Worm (Caenorhabditis elegans) whole organism, L4 larva: Measurements from ENCODE around the gene hrg-3.
A peak's percentile ranks its signal among the peaks of the same experiment; 100 is the strongest.

Experiments
- D1046.2 ChIP-seq: fragments of 200-800 bp; sonication (Bioruptor generic); IDR thresholded peaks from 2 replicates; pipeline ENCODE4 v1.3.6; 2022; ENCODE audit warnings: missing genetic modification characterization, missing compliant biosample characterization
- F26F4.8 ChIP-seq: fragments of 200-800 bp; sonication (Bioruptor generic); conservative IDR thresholded peaks from 2 replicates; pipeline ENCODE4 v1.3.6; 2022; ENCODE audit warnings: missing genetic modification characterization, missing compliant biosample characterization
- F37D6.2 ChIP-seq: sonication (generic microtip); optimal IDR thresholded peaks from 2 replicates; lab custom pipeline; 2016; ENCODE audit warnings: mild to moderate bottlenecking, missing genetic modification characterization, missing compliant biosample characterization
- F49E8.2 ChIP-seq: sonication (generic microtip); optimal IDR thresholded peaks from 2 replicates; lab custom pipeline; 2016; ENCODE audit warnings: missing compliant biosample characterization, mild to moderate bottlenecking, missing genetic modification characterization, borderline replicate concordance
- T20F7.1 ChIP-seq: fragments of 200-800 bp; sonication (Bioruptor generic); optimal IDR thresholded peaks from 2 replicates; lab custom pipeline; 2018; ENCODE audit warnings: mild to moderate bottlenecking, missing genetic modification characterization, missing compliant biosample characterization
- T26A8.4 ChIP-seq: fragments of 200-800 bp; sonication (Bioruptor generic); IDR thresholded peaks from 2 replicates; pipeline ENCODE4 v1.3.6; 2022; ENCODE audit warnings: missing genetic modification characterization, missing compliant biosample characterization
- Y48G9A.11 ChIP-seq: fragments of 200-800 bp; sonication (Bioruptor generic); IDR thresholded peaks from 2 replicates; pipeline ENCODE4 v1.3.6; 2022; ENCODE audit warnings: missing genetic modification reagents, missing genetic modification characterization, missing compliant biosample characterization
- Y5F2A.4 ChIP-seq: fragments of 200-800 bp; sonication (Bioruptor generic); optimal IDR thresholded peaks from 2 replicates; lab custom pipeline; 2018; ENCODE audit warnings: mild to moderate bottlenecking, missing genetic modification characterization, missing compliant biosample characterization
- Y75B8A.6 ChIP-seq: fragments of 200-800 bp; sonication (Bioruptor generic); IDR thresholded peaks from 2 replicates; pipeline ENCODE4 v1.3.6; 2022; ENCODE audit warnings: missing genetic modification reagents, missing genetic modification characterization, missing compliant biosample characterization
- attf-4 ChIP-seq: sonication (generic microtip); optimal IDR thresholded peaks from 3 replicates; lab custom pipeline; 2017; ENCODE audit warnings: missing biosample characterization, missing genetic modification characterization
- ceh-32 ChIP-seq: sonication (generic microtip); optimal IDR thresholded peaks from 2 replicates; lab custom pipeline; 2016; ENCODE audit warnings: mild to moderate bottlenecking, missing genetic modification characterization, missing compliant biosample characterization; ENCODE audit not compliant: poor library complexity
- ceh-82 ChIP-seq: sonication (generic microtip); optimal IDR thresholded peaks from 2 replicates; lab custom pipeline; 2017; ENCODE audit warnings: missing biosample characterization, missing genetic modification characterization
- daf-19 ChIP-seq: fragments of 200-800 bp; sonication (Bioruptor generic); conservative IDR thresholded peaks from 2 replicates; pipeline ENCODE4 v1.3.6; 2022; ENCODE audit warnings: missing genetic modification characterization, missing compliant biosample characterization
- dmd-8 ChIP-seq: fragments of 200-800 bp; sonication (Bioruptor generic); IDR thresholded peaks from 2 replicates; pipeline ENCODE4 v1.3.6; 2022; ENCODE audit warnings: missing genetic modification characterization, missing compliant biosample characterization
- dve-1 ChIP-seq: sonication (generic microtip); optimal IDR thresholded peaks from 2 replicates; lab custom pipeline; 2017; ENCODE audit warnings: antibody characterized with exemption, mild to moderate bottlenecking, missing genetic modification characterization, missing compliant biosample characterization; ENCODE audit not compliant: insufficient read depth
- fkh-10 ChIP-seq: fragments of 150-350 bp; optimal IDR thresholded peaks from 2 replicates; lab custom pipeline; 2014; ENCODE audit warnings: missing biosample characterization, missing genetic modification reagents, missing genetic modification characterization
- hif-1 ChIP-seq, 2 experiments: sonication (generic microtip); optimal IDR thresholded peaks; 2 replicates each; lab custom pipeline; 2016 to 2017; ENCODE audit warnings: missing compliant biosample characterization in 2 of 2, missing genetic modification characterization in 2 of 2, missing genetic modification reagents in 2 of 2, missing genotype in 2 of 2, mild to moderate bottlenecking in 1 of 2
- lin-1 ChIP-seq: fragments of 200-800 bp; sonication (Bioruptor generic); IDR thresholded peaks from 2 replicates; pipeline ENCODE4 v1.3.6; 2022; ENCODE audit warnings: missing genetic modification reagents, missing genetic modification characterization, missing compliant biosample characterization
- lin-13 ChIP-seq: fragments of 150-350 bp; optimal IDR thresholded peaks from 2 replicates; lab custom pipeline; 2014; ENCODE audit warnings: missing biosample characterization, missing genetic modification reagents, missing genetic modification characterization
- lin-15B ChIP-seq: fragments of 150-350 bp; sonication (generic microtip); optimal IDR thresholded peaks from 3 replicates; lab custom pipeline; 2014; ENCODE audit warnings: missing biosample characterization, missing genetic modification characterization
- lin-39 ChIP-seq: fragments of 150-350 bp; optimal IDR thresholded peaks from 2 replicates; lab custom pipeline; 2014; ENCODE audit warnings: missing biosample characterization, missing genetic modification reagents, missing genetic modification characterization
- madf-5 ChIP-seq, 2 experiments: fragments of 200-800 bp; sonication (Bioruptor generic); IDR thresholded peaks; 2 replicates each; pipeline ENCODE4 v1.3.6; 2022; ENCODE audit warnings: missing compliant biosample characterization in 2 of 2, missing genetic modification characterization in 2 of 2
- mdl-1 ChIP-seq, 2 experiments: fragments of 150-350 bp in 1 of 2; sonication (generic microtip) in 1 of 2; optimal IDR thresholded peaks; 2 replicates each; lab custom pipeline; 2014 to 2017; ENCODE audit warnings: missing biosample characterization in 2 of 2, missing genetic modification characterization in 2 of 2
- mdt-29 ChIP-seq: fragments of 200-800 bp; sonication (Bioruptor generic); IDR thresholded peaks from 2 replicates; pipeline ENCODE4 v1.3.6; 2022; ENCODE audit warnings: missing genetic modification reagents, missing genetic modification characterization, missing compliant biosample characterization
- mep-1 ChIP-seq: fragments of 150-350 bp; sonication (generic microtip); optimal IDR thresholded peaks from 3 replicates; lab custom pipeline; 2014; ENCODE audit warnings: missing biosample characterization, missing genetic modification characterization
- mes-2 ChIP-seq: sonication (generic microtip); optimal IDR thresholded peaks from 2 replicates; lab custom pipeline; 2016; ENCODE audit warnings: missing genotype, mild to moderate bottlenecking, missing genetic modification characterization, missing compliant biosample characterization; ENCODE audit not compliant: poor library complexity, severe bottlenecking
- mxl-2 ChIP-seq: fragments of 200-800 bp; sonication (Bioruptor generic); conservative IDR thresholded peaks from 2 replicates; pipeline ENCODE4 v1.3.6; 2022; ENCODE audit warnings: missing genetic modification reagents, missing genetic modification characterization, missing compliant biosample characterization
- mxl-3 ChIP-seq: fragments of 200-800 bp; sonication (Bioruptor generic); optimal IDR thresholded peaks from 2 replicates; lab custom pipeline; 2018; ENCODE audit warnings: mild to moderate bottlenecking, missing genetic modification characterization, missing compliant biosample characterization
- nhr-10 ChIP-seq: fragments of 150-350 bp; optimal IDR thresholded peaks from 2 replicates; lab custom pipeline; 2014; ENCODE audit warnings: missing biosample characterization, missing genetic modification characterization
- nhr-102 ChIP-seq: sonication (generic microtip); optimal IDR thresholded peaks from 2 replicates; lab custom pipeline; 2016; ENCODE audit warnings: mild to moderate bottlenecking, missing genetic modification characterization, moderate library complexity, missing compliant biosample characterization
- nhr-237 ChIP-seq: sonication (generic microtip); optimal IDR thresholded peaks from 2 replicates; lab custom pipeline; 2017; ENCODE audit warnings: missing biosample characterization, missing genetic modification characterization
- nhr-28 ChIP-seq: fragments of 150-350 bp; optimal IDR thresholded peaks from 2 replicates; lab custom pipeline; 2014; ENCODE audit warnings: missing biosample characterization, missing genetic modification characterization
- nhr-41 ChIP-seq: fragments of 200-800 bp; sonication (Bioruptor generic); IDR thresholded peaks from 2 replicates; pipeline ENCODE4 v1.3.6; 2022; ENCODE audit warnings: missing genetic modification reagents, missing genetic modification characterization, missing compliant biosample characterization
- nhr-42 ChIP-seq: fragments of 200-800 bp; sonication (Bioruptor generic); IDR thresholded peaks from 2 replicates; pipeline ENCODE4 v1.3.6; 2022; ENCODE audit warnings: missing genetic modification characterization, missing compliant biosample characterization
- nhr-76 ChIP-seq: fragments of 150-350 bp; optimal IDR thresholded peaks from 2 replicates; lab custom pipeline; 2014; ENCODE audit warnings: missing biosample characterization, missing genetic modification characterization
- set-16 ChIP-seq: fragments of 200-800 bp; sonication (Bioruptor generic); IDR thresholded peaks from 2 replicates; pipeline ENCODE4 v1.3.6; 2022; ENCODE audit warnings: missing genetic modification reagents, missing genetic modification characterization, missing compliant biosample characterization
- skn-1 ChIP-seq: fragments of 150-350 bp; optimal IDR thresholded peaks from 2 replicates; lab custom pipeline; 2014; ENCODE audit warnings: missing biosample characterization, missing genetic modification characterization
- snpc-1.2 ChIP-seq: fragments of 200-800 bp; sonication (Bioruptor generic); IDR thresholded peaks from 2 replicates; pipeline ENCODE4 v1.3.6; 2022; ENCODE audit warnings: missing genetic modification reagents, missing genetic modification characterization, missing compliant biosample characterization
- spr-3 ChIP-seq: fragments of 200-800 bp; sonication (Bioruptor generic); optimal IDR thresholded peaks from 2 replicates; lab custom pipeline; 2018; ENCODE audit warnings: mild to moderate bottlenecking, missing genetic modification characterization, missing compliant biosample characterization
- tag-97 ChIP-seq: fragments of 200-800 bp; sonication (Bioruptor generic); IDR thresholded peaks from 2 replicates; pipeline ENCODE4 v1.3.6; 2022; ENCODE audit warnings: missing genetic modification characterization, missing compliant biosample characterization
- unc-62 ChIP-seq, 3 experiments: fragments of 150-350 bp in 1 of 3; sonication (generic microtip); optimal IDR thresholded peaks in 2 of 3; peaks in 1 of 3; 1 replicate in 1 of 3; 2 replicates in 2 of 3; lab custom pipeline; 2014 to 2017; ENCODE audit warnings: missing biosample characterization in 3 of 3, missing genetic modification characterization in 3 of 3, missing genetic modification reagents in 3 of 3, missing genotype in 1 of 3
- zfp-2 ChIP-seq: sonication (generic microtip); optimal IDR thresholded peaks from 2 replicates; lab custom pipeline; 2016; ENCODE audit warnings: mild to moderate bottlenecking, missing genetic modification characterization, missing compliant biosample characterization
- ztf-7 ChIP-seq: fragments of 150-350 bp; optimal IDR thresholded peaks from 2 replicates; lab custom pipeline; 2014; ENCODE audit warnings: missing biosample characterization, missing genetic modification characterization

Gene hrg-3

DNA sequence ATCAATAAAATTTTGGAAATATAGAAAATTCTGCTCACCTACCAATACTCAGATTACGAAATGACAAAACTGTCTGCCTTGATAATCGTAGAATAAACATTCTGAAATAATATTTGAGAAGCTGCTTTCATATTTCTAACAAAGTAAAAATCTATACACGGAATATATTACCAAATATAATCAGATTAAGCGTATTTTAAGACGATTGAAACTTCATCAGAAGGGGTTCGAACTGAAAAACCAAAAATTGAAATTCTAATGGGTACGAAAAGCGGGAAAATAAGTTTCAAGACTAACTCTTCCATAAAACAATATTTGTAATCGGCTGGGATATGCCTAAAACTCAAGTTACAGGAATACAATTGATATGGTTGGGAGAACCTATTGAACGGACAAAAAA lies 23.1 kb downstream of the hrg-3 start, which contains the start of gene F46B6.4:
TSS of gene F46B6.4 (minus strand) at position 101 of the 400 bp plus-strand sequence.
- TF ChIP-seq ztf-7 (no peak), nhr-102 (no peak), daf-19 (GFP tag; lab: Robert Waterston, UW) (no peak), mxl-3 (no peak), zfp-2 (tag; lab: Kevin White, UChicago) (no peak), lin-1 (GFP tag; lab: Robert Waterston, UW) (no peak), tag-97 (GFP tag; lab: Robert Waterston, UW) (no peak), fkh-10 (GFP tag; lab: Kevin White, UChicago) (no peak), unc-62 (GFP tag; optimal IDR thresholded peaks at IDR 0.05 in 1 of 2; lab: Kevin White, UChicago) (no peak), unc-62 (tag; optimal IDR thresholded peaks at IDR 0.05; lab: Kevin White, UChicago) (no peak), mep-1 (tag; lab: Kevin White, UChicago) (no peak)

DNA sequence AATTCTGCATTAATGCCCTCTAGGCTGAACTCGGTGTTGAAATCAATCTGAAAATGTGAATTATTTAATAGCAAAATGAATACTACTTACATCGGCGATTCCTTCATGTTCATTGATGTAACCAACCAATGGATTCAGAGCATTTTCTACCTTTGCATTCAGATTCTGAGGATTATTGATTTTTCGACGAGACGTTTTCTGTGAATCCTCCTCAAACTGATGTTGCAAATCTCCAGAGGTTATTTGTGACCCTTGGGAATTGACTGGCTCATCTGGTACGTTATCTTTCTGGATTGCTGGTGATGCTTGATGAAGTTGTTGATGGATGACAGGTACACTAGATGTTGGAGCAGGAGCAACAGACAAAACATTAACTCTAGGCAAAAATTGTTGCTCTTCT lies 25.8 kb downstream of the hrg-3 start:
- no peak for TF ChIP-seq Y75B8A.6
- TF ChIP-seq unc-62 (GFP tag; optimal IDR thresholded peaks at IDR 0.05 in 1 of 2; lab: Kevin White, UChicago), result peak in 1 of 2 experiments; percentile 91
- no peak for TF ChIP-seq unc-62 (tag; optimal IDR thresholded peaks at IDR 0.05; lab: Kevin White, UChicago)

DNA sequence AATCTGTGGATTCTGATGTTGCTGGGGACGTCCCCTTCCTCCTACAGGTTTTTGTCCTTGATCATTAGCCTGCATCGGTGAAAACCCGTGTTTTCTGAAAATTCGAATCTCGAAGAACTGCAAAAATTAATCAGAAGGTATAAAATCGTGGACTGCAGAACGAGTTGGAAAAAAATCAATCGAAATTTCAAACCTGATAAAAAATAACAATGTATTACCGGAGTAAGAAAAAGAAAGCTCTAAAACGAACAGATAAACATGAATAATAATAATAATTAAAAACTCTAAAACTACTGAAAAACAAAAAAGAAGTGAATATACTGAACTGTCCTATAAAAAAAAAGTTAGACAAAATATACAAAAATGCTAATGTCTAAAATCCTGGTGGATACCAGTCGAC lies 26.7 kb downstream of the hrg-3 start, which contains the start of gene F46B6.5:
TSS of gene F46B6.5 (minus strand) at position 101 of the 400 bp plus-strand sequence.
- TF ChIP-seq Y48G9A.11 (GFP tag; lab: Robert Waterston, UW) (no peak), ceh-32 (tag; lab: Kevin White, UChicago) (no peak), nhr-41 (GFP tag; lab: Robert Waterston, UW) (no peak), tag-97 (GFP tag; lab: Robert Waterston, UW) (no peak), skn-1 (no peak), nhr-28 (tag; lab: Kevin White, UChicago) (no peak), nhr-42 (GFP tag; lab: Robert Waterston, UW) (no peak), F49E8.2 (tag; lab: Kevin White, UChicago) (no peak), D1046.2 (GFP tag; lab: Robert Waterston, UW) (no peak), T20F7.1 (GFP tag; lab: Kevin White, UChicago) (no peak), F37D6.2 (no peak), ceh-82 (tag; lab: Kevin White, UChicago) (no peak), dmd-8 (GFP tag; lab: Robert Waterston, UW) (no peak), mdt-29 (GFP tag; lab: Robert Waterston, UW) (no peak), attf-4 (tag; lab: Kevin White, UChicago) (no peak), lin-15B (tag; lab: Kevin White, UChicago) (no peak), mdl-1 (tag; optimal IDR thresholded peaks at IDR 0.05; lab: Kevin White, UChicago) (no peak), mxl-2 (GFP tag; lab: Robert Waterston, UW) (no peak), dve-1 (tag; lab: Kevin White, UChicago) (no peak)

DNA sequence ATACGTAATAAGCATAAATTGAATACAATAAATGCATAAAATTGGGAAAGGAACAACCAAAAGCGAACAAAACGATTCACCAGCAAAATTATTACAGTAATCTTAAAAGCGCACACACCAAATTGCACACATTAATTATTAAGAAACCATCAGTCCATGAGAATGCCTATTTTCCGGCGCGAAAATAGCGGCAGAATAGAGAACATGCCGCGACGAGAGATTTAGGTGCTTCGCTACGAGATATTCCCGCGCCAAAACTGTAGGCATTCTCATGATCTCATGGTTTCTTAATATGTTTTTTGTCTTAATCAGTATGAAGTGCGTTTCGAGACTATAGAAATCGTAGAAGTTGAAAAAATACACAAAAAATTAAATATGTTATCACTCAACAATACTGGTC lies 27.9 kb downstream of the hrg-3 start:
- no peak for TF ChIP-seq spr-3 (GFP tag; lab: Kevin White, UChicago)
- no peak for TF ChIP-seq mxl-2 (GFP tag; lab: Robert Waterston, UW)
- TF ChIP-seq hif-1 (tag; optimal IDR thresholded peaks at IDR 0.05; lab: Kevin White, UChicago), result no peak

DNA sequence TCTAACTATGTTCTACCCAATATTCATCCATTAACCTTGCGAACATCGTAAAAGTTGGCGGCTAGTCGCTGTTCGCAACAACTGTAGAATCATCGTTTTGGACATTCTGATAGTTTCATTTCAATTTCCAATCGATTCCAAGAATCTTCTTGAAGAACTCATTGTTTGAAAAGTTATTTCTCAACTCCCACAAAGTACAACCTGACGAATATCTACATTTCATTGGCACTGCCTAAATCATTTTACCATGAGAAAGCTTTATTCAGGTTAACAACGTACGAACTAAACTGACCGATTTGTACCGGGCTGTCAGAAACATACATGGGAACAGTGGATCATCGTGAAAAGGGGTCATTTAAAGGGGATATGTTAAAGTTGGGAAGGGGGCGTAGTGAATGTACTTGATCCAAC lies 30.5 kb downstream of the hrg-3 start, which contains the start of gene F46B6.6:
TSS of gene F46B6.6 (minus strand) at position 148 of the 411 bp plus-strand sequence.
- TF ChIP-seq madf-5 (GFP tag; IDR thresholded peaks at IDR 0.05; lab: Robert Waterston, UW), result no peak
- TF ChIP-seq F37D6.2, result no peak
- TF ChIP-seq nhr-10 (tag; lab: Kevin White, UChicago), result no peak
- TF ChIP-seq F49E8.2 (tag; lab: Kevin White, UChicago), result no peak
- TF ChIP-seq mes-2 (tag; lab: Kevin White, UChicago), result peak; percentile 19
- TF ChIP-seq T26A8.4 (GFP tag; lab: Robert Waterston, UW), result no peak; the same call in 1 of the 2 replicates
- no peak for TF ChIP-seq F26F4.8
- peak; percentile 44; the same call in 1 of the 2 replicates for TF ChIP-seq snpc-1.2 (GFP tag; lab: Robert Waterston, UW)
- TF ChIP-seq unc-62 (GFP tag; optimal IDR thresholded peaks at IDR 0.05 in 1 of 2; lab: Kevin White, UChicago), result peak in 1 of 2 experiments; percentile 49
- TF ChIP-seq unc-62 (tag; optimal IDR thresholded peaks at IDR 0.05; lab: Kevin White, UChicago), result no peak
- no peak for TF ChIP-seq lin-39 (tag; lab: Kevin White, UChicago)
- TF ChIP-seq Y5F2A.4 (GFP tag; lab: Kevin White, UChicago), result peak; percentile 36
- no peak for TF ChIP-seq fkh-10 (GFP tag; lab: Kevin White, UChicago)
- TF ChIP-seq lin-13 (GFP tag; lab: Kevin White, UChicago), result no peak
- TF ChIP-seq set-16, result no peak
- TF ChIP-seq nhr-237, result no peak
- no peak for TF ChIP-seq nhr-76 (tag; lab: Kevin White, UChicago)
